Worm (Caenorhabditis elegans) whole organism, late embryonic: ENCODE data around the gene kcc-2.

Experiments
- F13H6.1 ChIP-seq: sonication (generic microtip); optimal IDR thresholded peaks from 2 replicates; lab custom pipeline; 2016; ENCODE audit warnings: missing genetic modification characterization, missing compliant biosample characterization
- ceh-6 ChIP-seq: fragments of 200-800 bp; sonication (Bioruptor generic); optimal IDR thresholded peaks from 2 replicates; lab custom pipeline; 2018; ENCODE audit warnings: mild to moderate bottlenecking, missing genetic modification characterization, missing compliant biosample characterization
- ets-4 ChIP-seq: sonication (generic microtip); optimal IDR thresholded peaks from 2 replicates; lab custom pipeline; 2016; ENCODE audit warnings: missing genetic modification characterization, missing compliant biosample characterization
- nfya-1 ChIP-seq: sonication (generic microtip); optimal IDR thresholded peaks from 2 replicates; lab custom pipeline; 2017; ENCODE audit warnings: missing genetic modification characterization, mild to moderate bottlenecking, missing compliant biosample characterization, antibody characterized with exemption, moderate library complexity
- pax-1 ChIP-seq: fragments of 150-350 bp; optimal IDR thresholded peaks from 2 replicates; lab custom pipeline; 2014; ENCODE audit warnings: missing biosample characterization, missing genetic modification characterization
- pha-4 ChIP-seq: fragments of 150-350 bp; optimal IDR thresholded peaks from 2 replicates; lab custom pipeline; 2018; ENCODE audit warnings: missing biosample characterization, missing genetic modification reagents, missing genetic modification characterization
- sdc-2 ChIP-seq: sonication (generic microtip); optimal IDR thresholded peaks from 2 replicates; lab custom pipeline; 2016; ENCODE audit warnings: missing genotype, missing genetic modification characterization, missing compliant biosample characterization
- tbx-2 ChIP-seq: sonication (generic microtip); optimal IDR thresholded peaks from 2 replicates; lab custom pipeline; 2016; ENCODE audit warnings: missing genetic modification characterization, missing compliant biosample characterization
- unc-42 ChIP-seq: sonication (generic microtip); optimal IDR thresholded peaks from 2 replicates; lab custom pipeline; 2016; ENCODE audit warnings: missing genotype, missing genetic modification characterization, missing compliant biosample characterization

- TF ChIP-seq unc-42 (tag; lab: Kevin White, UChicago) (no peak), sdc-2 (tag; lab: Kevin White, UChicago) (no peak), nfya-1 (tag; lab: Kevin White, UChicago) (peak; percentile 38), ets-4 (no peak), pax-1 (tag; lab: Kevin White, UChicago) (no peak), pha-4 (no peak), tbx-2 (no peak), F13H6.1 (no peak), ceh-6 (GFP tag; lab: Kevin White, UChicago) (no peak)
Measured at ce11 chrIV:6053436-6053835, 12.7 kb downstream of the kcc-2 start.
